Worm (Caenorhabditis elegans) whole organism, L4/young adult: ENCODE measurements around the gene wrb-1.

Source experiments
- W03F9.2 ChIP-seq: fragments of 150-350 bp; optimal IDR thresholded peaks from 2 replicates; lab custom pipeline; 2014; ENCODE audit warnings: missing biosample characterization, missing genetic modification characterization
- dao-5 ChIP-seq: sonication (generic microtip); optimal IDR thresholded peaks from 2 replicates; lab custom pipeline; 2016; ENCODE audit warnings: missing genotype, missing genetic modification characterization, moderate library complexity, missing compliant biosample characterization

ce11 chrV:1179279-1179678 lies 16.6 kb upstream of the wrb-1 start, which contains the start of gene F25A2.1:
- no peak for TF ChIP-seq W03F9.2 (tag; lab: Kevin White, UChicago)
- TF ChIP-seq dao-5, result no peak
